Fruit fly (Drosophila melanogaster): ENCODE measurements around the gene Uqcc1.
A peak's percentile ranks its signal among the peaks of the same experiment; 100 is the strongest.

Uqcc1 gene

DNA sequence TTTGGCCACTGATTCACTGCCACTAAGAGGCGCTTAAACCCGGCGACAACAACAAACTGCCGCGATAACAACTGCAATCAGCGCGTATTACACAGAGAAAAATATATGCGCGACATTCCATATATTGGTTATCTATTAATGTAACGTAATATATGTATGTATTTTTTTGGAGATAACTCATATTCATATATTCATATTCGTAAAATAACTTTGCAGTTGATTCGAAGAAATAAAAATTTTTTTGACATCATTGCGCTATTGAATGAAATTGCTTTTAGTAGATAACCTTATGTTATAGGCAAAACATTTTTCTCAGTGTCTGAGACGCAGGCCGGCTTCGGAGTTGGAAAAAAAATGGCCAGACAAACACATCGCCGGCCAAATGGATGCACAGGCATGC, 39.0 kb upstream of the Uqcc1 start (continued):
- no peak for TF ChIP-seq Doc2 (GFP tag; IDR thresholded peaks at IDR 0.05)
- TF ChIP-seq CG9609 (GFP tag; optimal IDR thresholded peaks at IDR 0.05) = no peak
- no peak for TF ChIP-seq CG12155 (GFP tag; optimal IDR thresholded peaks at IDR 0.05)
- peak; percentile 64 for TF ChIP-seq Med (GFP tag)
- no peak for TF ChIP-seq hbn (GFP tag; IDR thresholded peaks at IDR 0.05; ENCODE audit: partially characterized antibody)
- TF ChIP-seq Meics (GFP tag; optimal IDR thresholded peaks at IDR 0.05) = peak; percentile 35
- no peak for TF ChIP-seq prd (optimal IDR thresholded peaks at IDR 0.05)
- TF ChIP-seq prd (GFP tag; IDR thresholded peaks at IDR 0.05) = 0 out of 3 replicates have a peak, but pooled peaks have one; percentile 33
- no peak for TF ChIP-seq tin (GFP tag; optimal IDR thresholded peaks at IDR 0.05)
- 0 out of 3 replicates have a peak, but pooled peaks have one; percentile 35 for TF ChIP-seq CG11093 (GFP tag; IDR thresholded peaks at IDR 0.05)
- TF ChIP-seq C15 (GFP tag; IDR thresholded peaks at IDR 0.05) = no peak
- no peak for TF ChIP-seq Fer2 (tag; optimal IDR thresholded peaks at IDR 0.05)
- peak; percentile 14; the same call in 1 of the 2 replicates for TF ChIP-seq vvl (GFP tag; IDR thresholded peaks at IDR 0.05)
- TF ChIP-seq nau (GFP tag; optimal IDR thresholded peaks at IDR 0.05) = no peak
- TF ChIP-seq Xrp1 (GFP tag; IDR thresholded peaks at IDR 0.05) = no peak
- no peak for TF ChIP-seq CG10267 (tag; optimal IDR thresholded peaks at IDR 0.05)
- no peak for TF ChIP-seq croc (GFP tag; conservative IDR thresholded peaks at IDR 0.05)
- TF ChIP-seq bcd (GFP tag; optimal IDR thresholded peaks at IDR 0.05) = peak; percentile 16
- no peak for TF ChIP-seq eyg (GFP tag; optimal IDR thresholded peaks at IDR 0.05)
- TF ChIP-seq CG10979 (tag; optimal IDR thresholded peaks at IDR 0.05) = peak; percentile 4
- TF ChIP-seq grau (tag; optimal IDR thresholded peaks at IDR 0.05) = peak; percentile 24
- no peak for TF ChIP-seq dm (GFP tag; optimal IDR thresholded peaks at IDR 0.05)
- no peak for TF ChIP-seq CG17612 (GFP tag; IDR thresholded peaks at IDR 0.05)
- TF ChIP-seq CG30403 (GFP tag; optimal IDR thresholded peaks at IDR 0.05) = peak; percentile 5
- TF ChIP-seq tll (GFP tag; optimal IDR thresholded peaks at IDR 0.05) = no peak
- TF ChIP-seq Trl (optimal IDR thresholded peaks at IDR 0.05) = no peak
- TF ChIP-seq Trl (GFP tag; optimal IDR thresholded peaks at IDR 0.05) = no peak
- TF ChIP-seq sens (GFP tag) = peak; percentile 80
- TF ChIP-seq Sry-δ (GFP tag; optimal IDR thresholded peaks at IDR 0.05) = no peak
- TF ChIP-seq CG10431 (GFP tag; optimal IDR thresholded peaks at IDR 0.05) = no peak
- no peak for TF ChIP-seq chn (GFP tag; optimal IDR thresholded peaks at IDR 0.05)
- no peak for TF ChIP-seq NC2α (GFP tag; optimal IDR thresholded peaks at IDR 0.05)
- no peak for TF ChIP-seq CG11560 (tag; IDR thresholded peaks at IDR 0.05)
- no peak for TF ChIP-seq dpn (GFP tag; optimal IDR thresholded peaks at IDR 0.05)
- TF ChIP-seq HLH3B (GFP tag; IDR thresholded peaks at IDR 0.05) = 0 out of 2 replicates have a peak, but pooled peaks have one; percentile 29
- no peak for TF ChIP-seq exex (tag; optimal IDR thresholded peaks at IDR 0.05)
- TF ChIP-seq row (GFP tag; IDR thresholded peaks at IDR 0.05) = no peak
- TF ChIP-seq sob (GFP tag; IDR thresholded peaks at IDR 0.05) = no peak
- TF ChIP-seq D19A (tag; optimal IDR thresholded peaks at IDR 0.05) = no peak
- TF ChIP-seq CG15011 (GFP tag; optimal IDR thresholded peaks at IDR 0.05) = no peak
- TF ChIP-seq tio (GFP tag; optimal IDR thresholded peaks at IDR 0.05) = no peak
- no peak for TF ChIP-seq CG17829 (tag; optimal IDR thresholded peaks at IDR 0.05)
- TF ChIP-seq ab (GFP tag; optimal IDR thresholded peaks at IDR 0.05) = no peak
- no peak for TF ChIP-seq nerfin-1 (tag; optimal IDR thresholded peaks at IDR 0.05)
- TF ChIP-seq CG43689 (GFP tag; IDR thresholded peaks at IDR 0.05) = no peak
- TF ChIP-seq CG13424 (tag; optimal IDR thresholded peaks at IDR 0.05) = peak; percentile 28
- no peak for TF ChIP-seq CTCF (GFP tag; optimal IDR thresholded peaks at IDR 0.05)
- peak; percentile 7 for TF ChIP-seq CG10209 (GFP tag; optimal IDR thresholded peaks at IDR 0.05)
- peak; percentile 16 for TF ChIP-seq CG12391 (tag; optimal IDR thresholded peaks at IDR 0.05)
- no peak for TF ChIP-seq MBD-R2 (GFP tag; IDR thresholded peaks at IDR 0.05)
- no peak for TF ChIP-seq CG5180 (GFP tag; optimal IDR thresholded peaks at IDR 0.05)
- no peak for TF ChIP-seq gcm (GFP tag; optimal IDR thresholded peaks at IDR 0.05)
- no peak for TF ChIP-seq Bgb (GFP tag; IDR thresholded peaks at IDR 0.05; ENCODE audit: partially characterized antibody)
